Worm (Caenorhabditis elegans): Measurements from ENCODE around the gene mcm-3AP.
A peak's percentile ranks its signal among the peaks of the same experiment; 100 is the strongest.

mcm-3AP gene

ce11 chrIV:7923982-7924480 is 24.4 kb upstream of the mcm-3AP start, which contains the start of the genes xpo-3 and C49H3.3 (continued):
- TF ChIP-seq nhr-84 (tag; optimal IDR thresholded peaks at IDR 0.05) (no peak), grh-1 (GFP tag; IDR thresholded peaks at IDR 0.05) (no peak), mep-1 (tag; optimal IDR thresholded peaks at IDR 0.05) (peak; percentile 63), nhr-237 (tag; optimal IDR thresholded peaks at IDR 0.05) (no peak), irx-1 (tag; optimal IDR thresholded peaks at IDR 0.05) (no peak), aly-2 (tag; optimal IDR thresholded peaks at IDR 0.05) (no peak), mdl-1 (tag; optimal IDR thresholded peaks at IDR 0.05) (peak in 1 of 2 experiments; percentile 6), lin-39 (tag; optimal IDR thresholded peaks at IDR 0.05) (no peak), F16B12.6 (tag; optimal IDR thresholded peaks at IDR 0.05) (peak; percentile 29), C16A3.4 (tag; optimal IDR thresholded peaks at IDR 0.05) (peak; percentile 32), ceh-82 (tag; optimal IDR thresholded peaks at IDR 0.05) (peak in 1 of 3 experiments; percentile 11), elt-3 (tag; optimal IDR thresholded peaks at IDR 0.05) (no peak), xbp-1 (tag; optimal IDR thresholded peaks at IDR 0.05) (peak; percentile 34), lin-15B (tag; optimal IDR thresholded peaks at IDR 0.05) (no peak), unc-86 (tag; optimal IDR thresholded peaks at IDR 0.05) (no peak), sptf-1 (tag; optimal IDR thresholded peaks at IDR 0.05) (no peak), snu-23 (GFP tag; optimal IDR thresholded peaks at IDR 0.05) (peak; percentile 34), unc-130 (tag; optimal IDR thresholded peaks at IDR 0.05) (peak; percentile 9), hpl-2 (GFP tag; optimal IDR thresholded peaks at IDR 0.05) (no peak), unc-62 (GFP tag; optimal IDR thresholded peaks at IDR 0.05) (no peak), ceh-88 (GFP tag; IDR thresholded peaks at IDR 0.05) (no peak), aha-1 (tag; optimal IDR thresholded peaks at IDR 0.05) (no peak), dsc-1 (tag; optimal IDR thresholded peaks at IDR 0.05) (no peak), rnt-1 (tag; optimal IDR thresholded peaks at IDR 0.05) (no peak), nhr-90 (tag; optimal IDR thresholded peaks at IDR 0.05; ENCODE audit: poor library complexity) (no peak), ama-1 (optimal IDR thresholded peaks at IDR 0.05) (no peak), ceh-63 (GFP tag; optimal IDR thresholded peaks at IDR 0.05) (no peak), vab-15 (tag; optimal IDR thresholded peaks at IDR 0.05) (peak; percentile 54), isw-1 (GFP tag; IDR thresholded peaks at IDR 0.05) (no peak), unc-30 (tag; optimal IDR thresholded peaks at IDR 0.05) (no peak), nhr-12 (tag; optimal IDR thresholded peaks at IDR 0.05) (no peak), C34B4.2 (tag; optimal IDR thresholded peaks at IDR 0.05) (no peak), sox-4 (tag; optimal IDR thresholded peaks at IDR 0.05) (no peak), lin-13 (GFP tag; optimal IDR thresholded peaks at IDR 0.05) (no peak), nhr-20 (tag; optimal IDR thresholded peaks at IDR 0.05) (no peak), fos-1 (tag; optimal IDR thresholded peaks at IDR 0.05) (no peak), sup-37 (GFP tag; optimal IDR thresholded peaks at IDR 0.05) (no peak), nhr-47 (tag; optimal IDR thresholded peaks at IDR 0.05) (peak; percentile 42), nhr-77 (tag; optimal IDR thresholded peaks at IDR 0.05) (no peak), dpl-1 (GFP tag; optimal IDR thresholded peaks at IDR 0.05) (peak; percentile 23 to 57 (median 24)), egl-27 (tag; optimal IDR thresholded peaks at IDR 0.05) (no peak), ztf-4 (tag; optimal IDR thresholded peaks at IDR 0.05) (no peak)

- TF ChIP-seq nhr-85 (tag): peak; percentile 59
- TF ChIP-seq nhr-47 (tag; optimal IDR thresholded peaks at IDR 0.05): no peak
- TF ChIP-seq tlp-1 (tag; optimal IDR thresholded peaks at IDR 0.05): no peak
- TF ChIP-seq nhr-71 (tag; optimal IDR thresholded peaks at IDR 0.05): peak; percentile 16
- TF ChIP-seq F16B12.6 (tag; optimal IDR thresholded peaks at IDR 0.05): no peak
- peak; percentile 3 to 28 for TF ChIP-seq lsy-2 (tag; optimal IDR thresholded peaks at IDR 0.05)
- TF ChIP-seq fos-1 (tag; optimal IDR thresholded peaks at IDR 0.05): no peak
- TF ChIP-seq efl-1 (optimal IDR thresholded peaks at IDR 0.05): no peak
- peak in 1 of 2 experiments; percentile 84 for TF ChIP-seq efl-1 (GFP tag; optimal IDR thresholded peaks at IDR 0.05 in 1 of 2)
These were observed 23.3 kb upstream of the mcm-3AP start for ce11 chrIV:7924975-7925828.

Measured in whole organism, L1 larva.